Fruit fly (Drosophila melanogaster) whole organism, embryonic: ENCODE results near the gene Ugt316A1.
A peak's percentile ranks its signal among the peaks of the same experiment; 100 is the strongest.

Experiments
- Blimp-1 ChIP-seq: fragments of 200-800 bp; sonication (Bioruptor generic); optimal IDR thresholded peaks from 3 replicates; lab custom pipeline; 2018; ENCODE audit warnings: missing biosample characterization, missing genetic modification characterization, mild to moderate bottlenecking, moderate library complexity, missing genetic modification reagents
- CG10431 ChIP-seq: fragments of 200-800 bp; sonication (Bioruptor generic); optimal IDR thresholded peaks from 3 replicates; lab custom pipeline; 2018; ENCODE audit warnings: missing biosample characterization, mild to moderate bottlenecking, missing genetic modification characterization
- CG10979 ChIP-seq: fragments of 200-800 bp; sonication (Bioruptor generic); optimal IDR thresholded peaks from 2 replicates; lab custom pipeline; 2018; ENCODE audit warnings: missing biosample characterization, mild to moderate bottlenecking, missing genetic modification characterization, moderate library complexity
- CG12299 ChIP-seq: fragments of 200-800 bp; sonication (Bioruptor generic); optimal IDR thresholded peaks from 2 replicates; lab custom pipeline; 2018; ENCODE audit warnings: missing biosample characterization, mild to moderate bottlenecking, missing genetic modification characterization
- CG12391 ChIP-seq: fragments of 200-800 bp; sonication (Bioruptor generic); optimal IDR thresholded peaks from 3 replicates; lab custom pipeline; 2018; ENCODE audit warnings: missing biosample characterization, mild to moderate bottlenecking, missing genetic modification characterization, moderate library complexity
- CG13424 ChIP-seq: fragments of 200-800 bp; sonication (Bioruptor generic); optimal IDR thresholded peaks from 2 replicates; lab custom pipeline; 2019; ENCODE audit warnings: missing biosample characterization, mild to moderate bottlenecking, missing genetic modification characterization, moderate library complexity
- CG14710 ChIP-seq: fragments of 200-800 bp; sonication (Bioruptor generic); optimal IDR thresholded peaks from 3 replicates; lab custom pipeline; 2019; ENCODE audit warnings: missing biosample characterization, mild to moderate bottlenecking, missing genetic modification characterization, moderate library complexity
- CG15269 ChIP-seq: fragments of 200-800 bp; sonication (Bioruptor generic); optimal IDR thresholded peaks from 2 replicates; lab custom pipeline; 2018; ENCODE audit warnings: missing biosample characterization, mild to moderate bottlenecking, missing genetic modification characterization, moderate library complexity
- CG15601 ChIP-seq: fragments of 200-800 bp; sonication (Bioruptor generic); optimal IDR thresholded peaks from 3 replicates; lab custom pipeline; 2019; ENCODE audit warnings: missing biosample characterization, mild to moderate bottlenecking, missing genetic modification characterization, moderate library complexity
- CG17361 ChIP-seq: fragments of 200-800 bp; sonication (Bioruptor generic); IDR thresholded peaks from 3 replicates; pipeline ENCODE4 v1.3.6; 2022; ENCODE audit warnings: missing biosample characterization, missing genetic modification characterization
- CG17829 ChIP-seq: fragments of 200-800 bp; optimal IDR thresholded peaks from 2 replicates; lab custom pipeline; 2019; ENCODE audit warnings: missing biosample characterization, mild to moderate bottlenecking, missing genetic modification characterization, moderate library complexity
- CG18619 ChIP-seq: fragments of 200-800 bp; sonication (Bioruptor generic); optimal IDR thresholded peaks from 3 replicates; lab custom pipeline; 2017; ENCODE audit warnings: missing biosample characterization, mild to moderate bottlenecking, missing genetic modification characterization
- CG31441 ChIP-seq: fragments of 200-800 bp; sonication (Bioruptor generic); IDR thresholded peaks from 2 replicates; pipeline ENCODE4 v1.3.6; 2022; ENCODE audit warnings: missing biosample characterization, missing genetic modification characterization
- CG32772 ChIP-seq: fragments of 200-800 bp; sonication (Bioruptor generic); IDR thresholded peaks from 2 replicates; pipeline ENCODE4 v1.3.6; 2022; ENCODE audit warnings: missing biosample characterization, missing genetic modification characterization
- CG4424 ChIP-seq: fragments of 200-800 bp; sonication (Bioruptor generic); optimal IDR thresholded peaks from 3 replicates; lab custom pipeline; 2016; ENCODE audit warnings: missing biosample characterization, missing genetic modification characterization
- CG5180 ChIP-seq: fragments of 200-800 bp; sonication (Bioruptor generic); optimal IDR thresholded peaks from 3 replicates; lab custom pipeline; 2017; ENCODE audit warnings: missing biosample characterization, missing genetic modification characterization, mild to moderate bottlenecking, moderate library complexity, missing genetic modification reagents
- CG7357 ChIP-seq: fragments of 200-800 bp; sonication (Bioruptor generic); IDR thresholded peaks from 3 replicates; pipeline ENCODE4 v1.3.6; 2022; ENCODE audit warnings: missing biosample characterization, missing genetic modification characterization
- CG7556 ChIP-seq: fragments of 200-800 bp; sonication (Bioruptor generic); optimal IDR thresholded peaks from 2 replicates; lab custom pipeline; 2017; ENCODE audit warnings: missing biosample characterization, mild to moderate bottlenecking, missing genetic modification characterization
- CG8924 ChIP-seq: fragments of 200-800 bp; optimal IDR thresholded peaks from 3 replicates; lab custom pipeline; 2019; ENCODE audit warnings: missing biosample characterization, mild to moderate bottlenecking, missing genetic modification characterization, moderate library complexity
- CG9437 ChIP-seq: fragments of 200-800 bp; sonication (Bioruptor generic); optimal IDR thresholded peaks from 2 replicates; lab custom pipeline; 2018; ENCODE audit warnings: missing biosample characterization, mild to moderate bottlenecking, missing genetic modification characterization
- CoRest ChIP-seq: fragments of 200-800 bp; sonication (Bioruptor generic); optimal IDR thresholded peaks from 3 replicates; lab custom pipeline; 2018; ENCODE audit warnings: missing biosample characterization, mild to moderate bottlenecking, missing genetic modification characterization, moderate library complexity
- Eip74EF ChIP-seq, 2 experiments: fragments of 200-800 bp in 1 of 2; fragments of >200 bp in 1 of 2; sonication (Bioruptor generic) in 1 of 2; optimal IDR thresholded peaks; 2 replicates each; lab custom pipeline; 2017 to 2019; ENCODE audit warnings: missing biosample characterization in 2 of 2, missing genetic modification characterization in 2 of 2, mild to moderate bottlenecking in 1 of 2, moderate library complexity in 1 of 2
- HLH3B ChIP-seq: fragments of 200-800 bp; sonication (Bioruptor generic); IDR thresholded peaks from 2 replicates; pipeline ENCODE4 v1.3.6; 2022; ENCODE audit warnings: missing biosample characterization, missing genetic modification characterization
- Hr39 ChIP-seq: fragments of >200 bp; optimal IDR thresholded peaks from 2 replicates; lab custom pipeline; 2017
- Hr51 ChIP-seq, 2 experiments: fragments of 200-800 bp; sonication (Bioruptor generic); optimal IDR thresholded peaks; 2 replicates in 1 of 2; 3 replicates in 1 of 2; lab custom pipeline; 2016 to 2018; ENCODE audit warnings: missing biosample characterization in 2 of 2, missing genetic modification characterization in 2 of 2, mild to moderate bottlenecking in 1 of 2, moderate library complexity in 1 of 2
- Hr78 ChIP-seq, 2 experiments: fragments of 200-800 bp in 1 of 2; fragments of >200 bp in 1 of 2; sonication (Bioruptor generic) in 1 of 2; optimal IDR thresholded peaks; 2 replicates each; lab custom pipeline; 2017 to 2019; ENCODE audit warnings: missing biosample characterization in 2 of 2, missing genetic modification characterization in 2 of 2, mild to moderate bottlenecking in 1 of 2, moderate library complexity in 1 of 2
- PHDP ChIP-seq: fragments of 200-800 bp; sonication (Bioruptor generic); optimal IDR thresholded peaks from 3 replicates; lab custom pipeline; 2018; ENCODE audit warnings: missing biosample characterization, mild to moderate bottlenecking, missing genetic modification characterization, moderate library complexity
- Sox102F ChIP-seq: fragments of 200-800 bp; sonication (Bioruptor generic); optimal IDR thresholded peaks from 2 replicates; lab custom pipeline; 2018; ENCODE audit warnings: missing biosample characterization, mild to moderate bottlenecking, missing genetic modification characterization, moderate library complexity
- Spps ChIP-seq: fragments of 200-800 bp; sonication (Bioruptor generic); optimal IDR thresholded peaks from 2 replicates; lab custom pipeline; 2018; ENCODE audit warnings: missing biosample characterization, mild to moderate bottlenecking, missing genetic modification characterization
- Ssrp ChIP-seq: fragments of 200-800 bp; sonication (Bioruptor generic); optimal IDR thresholded peaks from 2 replicates; lab custom pipeline; 2018; ENCODE audit warnings: missing biosample characterization, mild to moderate bottlenecking, missing genetic modification characterization, moderate library complexity
- ase ChIP-seq: fragments of 200-800 bp; sonication (Bioruptor generic); IDR thresholded peaks from 3 replicates; pipeline ENCODE4 v1.3.6; 2022; ENCODE audit warnings: missing biosample characterization, missing genetic modification characterization
- ash1 ChIP-seq: fragments of 200-800 bp; sonication (Bioruptor generic); optimal IDR thresholded peaks from 2 replicates; lab custom pipeline; 2018; ENCODE audit warnings: missing biosample characterization, mild to moderate bottlenecking, missing genetic modification characterization
- az2 ChIP-seq: fragments of 200-800 bp; sonication (Bioruptor generic); optimal IDR thresholded peaks from 3 replicates; lab custom pipeline; 2016; ENCODE audit warnings: missing biosample characterization, missing genetic modification characterization
- dpn ChIP-seq, 2 experiments: fragments of 200-800 bp; sonication (Bioruptor generic); optimal IDR thresholded peaks; 3 replicates each; lab custom pipeline; 2016; ENCODE audit warnings: missing biosample characterization in 2 of 2, missing genetic modification characterization in 2 of 2
- fd96Cb ChIP-seq: fragments of 200-800 bp; sonication (Bioruptor generic); optimal IDR thresholded peaks from 2 replicates; lab custom pipeline; 2018; ENCODE audit warnings: missing biosample characterization, mild to moderate bottlenecking, missing genetic modification characterization, moderate library complexity
- gcm ChIP-seq: fragments of 200-800 bp; sonication (Bioruptor generic); optimal IDR thresholded peaks from 2 replicates; lab custom pipeline; 2019; ENCODE audit warnings: missing biosample characterization, mild to moderate bottlenecking, missing genetic modification characterization, moderate library complexity
- gro ChIP-seq: fragments of 200-800 bp; sonication (Bioruptor generic); optimal IDR thresholded peaks from 2 replicates; lab custom pipeline; 2016; ENCODE audit warnings: missing biosample characterization, missing genetic modification characterization
- gsb-n ChIP-seq: fragments of 200-800 bp; sonication (Bioruptor generic); optimal IDR thresholded peaks from 3 replicates; lab custom pipeline; 2018; ENCODE audit warnings: missing biosample characterization, mild to moderate bottlenecking, missing genetic modification characterization
- lab ChIP-seq: fragments of 200-800 bp; sonication (Bioruptor generic); optimal IDR thresholded peaks from 3 replicates; lab custom pipeline; 2017; ENCODE audit warnings: missing biosample characterization, missing genetic modification characterization, mild to moderate bottlenecking, moderate library complexity, missing genetic modification reagents
- lmd ChIP-seq: fragments of 200-800 bp; sonication (Bioruptor generic); IDR thresholded peaks from 2 replicates; pipeline ENCODE4 v1.3.6; 2022; ENCODE audit warnings: missing biosample characterization, missing genetic modification characterization
- org-1 ChIP-seq: fragments of 200-800 bp; sonication (Bioruptor generic); optimal IDR thresholded peaks from 2 replicates; lab custom pipeline; 2017; ENCODE audit warnings: missing biosample characterization, missing genetic modification characterization
- psq ChIP-seq: fragments of 200-800 bp; sonication (Bioruptor generic); optimal IDR thresholded peaks from 2 replicates; lab custom pipeline; 2017; ENCODE audit warnings: missing biosample characterization, missing genetic modification characterization
- ro ChIP-seq: fragments of 200-800 bp; sonication (Bioruptor generic); IDR thresholded peaks from 2 replicates; pipeline ENCODE4 v1.3.6; 2022; ENCODE audit warnings: missing biosample characterization, missing genetic modification characterization
- salm ChIP-seq: fragments of 200-800 bp; sonication (Bioruptor generic); optimal IDR thresholded peaks from 2 replicates; lab custom pipeline; 2018; ENCODE audit warnings: missing biosample characterization, mild to moderate bottlenecking, missing genetic modification characterization
- sens ChIP-seq: fragments of 200-800 bp; sonication (Bioruptor generic); peaks from one replicate; lab custom pipeline; 2016; ENCODE audit warnings: missing biosample characterization, missing genetic modification characterization
- sens-2 ChIP-seq: fragments of 200-800 bp; sonication (Bioruptor generic); IDR thresholded peaks from 2 replicates; pipeline ENCODE4 v1.3.6; 2022; ENCODE audit warnings: missing biosample characterization, missing genetic modification characterization
- tap ChIP-seq: fragments of 200-800 bp; optimal IDR thresholded peaks from 3 replicates; lab custom pipeline; 2019; ENCODE audit warnings: missing biosample characterization, mild to moderate bottlenecking, missing genetic modification characterization, moderate library complexity
- trem ChIP-seq: fragments of 200-800 bp; optimal IDR thresholded peaks from 3 replicates; lab custom pipeline; 2019; ENCODE audit warnings: missing biosample characterization, mild to moderate bottlenecking, missing genetic modification characterization, moderate library complexity
- ttk ChIP-seq: fragments of 200-800 bp; sonication (Bioruptor generic); IDR thresholded peaks from 2 replicates; pipeline ENCODE4 v2.1.2; 2022; ENCODE audit warnings: missing biosample characterization, missing genetic modification characterization
- unpg ChIP-seq: fragments of 200-800 bp; sonication (Bioruptor generic); optimal IDR thresholded peaks from 3 replicates; lab custom pipeline; 2018; ENCODE audit warnings: missing biosample characterization, mild to moderate bottlenecking, missing genetic modification characterization, moderate library complexity

The Ugt316A1 gene

dm6 chr3L:19073909-19074239, 11.3 kb upstream of the Ugt316A1 start (continued):
- TF ChIP-seq ase (GFP tag; lab: Robert Waterston, UW) (no peak), CG10979 (peak; percentile 79), CG12299 (tag; lab: Kevin White, UChicago) (peak; percentile 15), CG12391 (tag; lab: Kevin White, UChicago) (peak; percentile 73), gcm (GFP tag; lab: Kevin White, UChicago) (peak; percentile 46), Hr51 (GFP tag; optimal IDR thresholded peaks at IDR 0.05; lab: Kevin White, UChicago) (peak in 1 of 2 experiments; percentile 75), HLH3B (GFP tag; lab: Robert Waterston, UW) (0 out of 2 replicates have a peak, but pooled peaks have one; percentile 30), unpg (GFP tag; lab: Kevin White, UChicago) (peak; percentile 57), CG17829 (peak; percentile 54), ttk (GFP tag; lab: Robert Waterston, UW) (no peak), CG13424 (peak; percentile 73), dpn (GFP tag; optimal IDR thresholded peaks at IDR 0.05; lab: Kevin White, UChicago) (peak in 1 of 2 experiments; percentile 3), sens-2 (no peak), CG17361 (GFP tag; lab: Robert Waterston, UW) (peak; percentile 83; the same call in 2 of the 3 replicates), CG15269 (peak; percentile 41), CG15601 (tag; lab: Kevin White, UChicago) (peak; percentile 63), lab (GFP tag; lab: Kevin White, UChicago) (no peak), CG5180 (GFP tag; lab: Kevin White, UChicago) (no peak), CG18619 (GFP tag; lab: Kevin White, UChicago) (peak; percentile 1), Spps (tag; lab: Kevin White, UChicago) (peak; percentile 47), gsb-n (peak; percentile 70), CG4424 (GFP tag; lab: Kevin White, UChicago) (peak; percentile 13), gro (GFP tag; lab: Kevin White, UChicago) (no peak), trem (peak; percentile 46), CG10431 (GFP tag; lab: Kevin White, UChicago) (peak; percentile 30), org-1 (GFP tag; lab: Kevin White, UChicago) (no peak), fd96Cb (tag; lab: Kevin White, UChicago) (peak; percentile 69), PHDP (peak; percentile 65), tap (tag; lab: Kevin White, UChicago) (peak; percentile 6), psq (no peak), ro (GFP tag; lab: Robert Waterston, UW) (no peak), ash1 (no peak), Hr39 (lab: Kevin White, UChicago) (no peak), Blimp-1 (peak; percentile 86), CG9437 (GFP tag; lab: Kevin White, UChicago) (peak; percentile 45), CG32772 (GFP tag; lab: Robert Waterston, UW) (0 out of 2 replicates have a peak, but pooled peaks have one; percentile 38), az2 (GFP tag; lab: Kevin White, UChicago) (peak; percentile 39), salm (tag; lab: Kevin White, UChicago) (no peak), sens (GFP tag; lab: Kevin White, UChicago) (peak; percentile 46), CG8924 (tag; lab: Kevin White, UChicago) (peak; percentile 59), CG14710 (peak; percentile 62), Sox102F (peak; percentile 85), Hr78 (GFP tag; optimal IDR thresholded peaks at IDR 0.05; lab: Kevin White, UChicago) (peak in 1 of 2 experiments; percentile 3), Eip74EF (GFP tag; optimal IDR thresholded peaks at IDR 0.05; lab: Kevin White, UChicago) (peak in 1 of 2 experiments; percentile 75), CG7357 (GFP tag; lab: Robert Waterston, UW) (0 out of 3 replicates have a peak, but pooled peaks have one; percentile 18), CG7556 (GFP tag; lab: Kevin White, UChicago) (peak; percentile 63), CoRest (peak; percentile 71), lmd (peak; percentile 31), Ssrp (tag; lab: Kevin White, UChicago) (peak; percentile 74), CG31441 (peak; percentile 81)
